Worm (Caenorhabditis elegans): ENCODE measurements around the gene F36G3.1.

- TF ChIP-seq R02D3.7 (tag; optimal IDR thresholded peaks at IDR 0.05) (no peak), unc-62 (GFP tag; optimal IDR thresholded peaks at IDR 0.05 in 1 of 2) (no peak), unc-62 (tag; optimal IDR thresholded peaks at IDR 0.05) (no peak), mxl-2 (GFP tag; conservative IDR thresholded peaks at IDR 0.05) (no peak), vab-7 (GFP tag; IDR thresholded peaks at IDR 0.05) (no peak), tra-1 (GFP tag; IDR thresholded peaks at IDR 0.05) (no peak), egl-27 (tag; optimal IDR thresholded peaks at IDR 0.05) (no peak), unc-39 (tag; optimal IDR thresholded peaks at IDR 0.05) (no peak), ces-1 (GFP tag; optimal IDR thresholded peaks at IDR 0.05) (no peak), mdt-29 (GFP tag; IDR thresholded peaks at IDR 0.05) (no peak)
Measured at ce11 chrX:9794173-9794572, 5.2 kb upstream of the F36G3.1 start, which contains the start of gene F36G3.2.

Data from whole organism, L4 larva.